Worm (Caenorhabditis elegans) whole organism, L4/young adult: ENCODE measurements around the gene ttr-7.

Experiments
- W03F9.2 ChIP-seq: fragments of 150-350 bp; optimal IDR thresholded peaks from 2 replicates; lab custom pipeline; 2014; ENCODE audit warnings: missing biosample characterization, missing genetic modification characterization
- dao-5 ChIP-seq: sonication (generic microtip); optimal IDR thresholded peaks from 2 replicates; lab custom pipeline; 2016; ENCODE audit warnings: missing genotype, missing genetic modification characterization, moderate library complexity, missing compliant biosample characterization

- no peak for TF ChIP-seq W03F9.2 (tag; lab: Kevin White, UChicago)
- TF ChIP-seq dao-5 (tag; lab: Kevin White, UChicago) = no peak
Observed at ce11 chrIII:568815-569214, 37.0 kb upstream of the ttr-7 start.
